Worm (Caenorhabditis elegans) whole organism, L4 larva: ENCODE measurements around the gene ndua-7.

ENCODE experiments used
- F26F4.8 ChIP-seq: fragments of 200-800 bp; sonication (Bioruptor generic); conservative IDR thresholded peaks from 2 replicates; pipeline ENCODE4 v1.3.6; 2022; ENCODE audit warnings: missing genetic modification characterization, missing compliant biosample characterization
- F49E8.2 ChIP-seq: sonication (generic microtip); optimal IDR thresholded peaks from 2 replicates; lab custom pipeline; 2016; ENCODE audit warnings: missing compliant biosample characterization, mild to moderate bottlenecking, missing genetic modification characterization, borderline replicate concordance
- Y105C5A.15 ChIP-seq: fragments of 200-800 bp; sonication (Bioruptor generic); IDR thresholded peaks from 2 replicates; pipeline ENCODE4 v1.3.6; 2022; ENCODE audit warnings: missing genetic modification characterization, missing compliant biosample characterization
- ZK337.2 ChIP-seq: fragments of 200-800 bp; sonication (Bioruptor generic); IDR thresholded peaks from 2 replicates; pipeline ENCODE4 v1.3.6; 2022; ENCODE audit warnings: missing genetic modification reagents, missing genetic modification characterization, missing compliant biosample characterization
- ZK546.5 ChIP-seq, 2 experiments: sonication (generic microtip); optimal IDR thresholded peaks; 2 replicates each; lab custom pipeline; 2017; ENCODE audit warnings: missing biosample characterization in 2 of 2, missing genetic modification characterization in 2 of 2
- attf-4 ChIP-seq: sonication (generic microtip); optimal IDR thresholded peaks from 3 replicates; lab custom pipeline; 2017; ENCODE audit warnings: missing biosample characterization, missing genetic modification characterization
- ceh-44 ChIP-seq: fragments of 200-800 bp; sonication (Bioruptor generic); IDR thresholded peaks from 2 replicates; pipeline ENCODE4 v1.3.6; 2022; ENCODE audit warnings: missing genetic modification reagents, missing genetic modification characterization, missing compliant biosample characterization
- dmd-6 ChIP-seq: fragments of 200-800 bp; sonication (Bioruptor generic); IDR thresholded peaks from 2 replicates; pipeline ENCODE4 v1.3.6; 2022; ENCODE audit warnings: missing genetic modification reagents, missing genetic modification characterization, missing compliant biosample characterization
- dmd-8 ChIP-seq: fragments of 200-800 bp; sonication (Bioruptor generic); IDR thresholded peaks from 2 replicates; pipeline ENCODE4 v1.3.6; 2022; ENCODE audit warnings: missing genetic modification characterization, missing compliant biosample characterization
- dmd-9 ChIP-seq: fragments of 200-800 bp; sonication (Bioruptor generic); IDR thresholded peaks from 2 replicates; pipeline ENCODE4 v1.3.6; 2022; ENCODE audit warnings: missing genetic modification reagents, missing genetic modification characterization, missing compliant biosample characterization
- egl-27 ChIP-seq: sonication (generic microtip); optimal IDR thresholded peaks from 3 replicates; lab custom pipeline; 2017; ENCODE audit warnings: missing biosample characterization, missing genetic modification reagents, missing genetic modification characterization
- lin-38 ChIP-seq: fragments of 200-800 bp; sonication (Bioruptor generic); IDR thresholded peaks from 2 replicates; pipeline ENCODE4 v1.3.6; 2022; ENCODE audit warnings: missing genetic modification reagents, missing genetic modification characterization, missing compliant biosample characterization
- madf-5 ChIP-seq, 2 experiments: fragments of 200-800 bp; sonication (Bioruptor generic); IDR thresholded peaks; 2 replicates each; pipeline ENCODE4 v1.3.6; 2022; ENCODE audit warnings: missing compliant biosample characterization in 2 of 2, missing genetic modification characterization in 2 of 2
- nhr-10 ChIP-seq: fragments of 150-350 bp; optimal IDR thresholded peaks from 2 replicates; lab custom pipeline; 2014; ENCODE audit warnings: missing biosample characterization, missing genetic modification characterization
- nhr-25 ChIP-seq: sonication (generic microtip); optimal IDR thresholded peaks from 2 replicates; lab custom pipeline; 2017; ENCODE audit warnings: missing genetic modification characterization, mild to moderate bottlenecking, missing compliant biosample characterization, antibody characterized with exemption, moderate library complexity, borderline replicate concordance; ENCODE audit not compliant: insufficient read depth
- nhr-28 ChIP-seq: fragments of 150-350 bp; optimal IDR thresholded peaks from 2 replicates; lab custom pipeline; 2014; ENCODE audit warnings: missing biosample characterization, missing genetic modification characterization
- nhr-42 ChIP-seq: fragments of 200-800 bp; sonication (Bioruptor generic); IDR thresholded peaks from 2 replicates; pipeline ENCODE4 v1.3.6; 2022; ENCODE audit warnings: missing genetic modification characterization, missing compliant biosample characterization
- nhr-48 ChIP-seq: sonication (generic microtip); optimal IDR thresholded peaks from 2 replicates; lab custom pipeline; 2016; ENCODE audit warnings: mild to moderate bottlenecking, missing genetic modification characterization, missing compliant biosample characterization
- nhr-76 ChIP-seq: fragments of 150-350 bp; optimal IDR thresholded peaks from 2 replicates; lab custom pipeline; 2014; ENCODE audit warnings: missing biosample characterization, missing genetic modification characterization
- nhr-77 ChIP-seq: fragments of 150-350 bp; optimal IDR thresholded peaks from 2 replicates; lab custom pipeline; 2014; ENCODE audit warnings: missing biosample characterization, missing genetic modification characterization
- pha-4 ChIP-seq, 2 experiments: fragments of 150-350 bp in 1 of 2; fragments of 200-800 bp in 1 of 2; sonication (Bioruptor generic) in 1 of 2; IDR thresholded peaks in 1 of 2; optimal IDR thresholded peaks in 1 of 2; 2 replicates each; pipeline versions ENCODE4 v1.3.6 to Lab custom; 2014 to 2022; ENCODE audit warnings: missing genetic modification characterization in 2 of 2, missing genetic modification reagents in 2 of 2, missing biosample characterization in 1 of 2, missing compliant biosample characterization in 1 of 2
- php-3 ChIP-seq: fragments of 200-800 bp; sonication (Bioruptor generic); IDR thresholded peaks from 2 replicates; pipeline ENCODE4 v1.3.6; 2022; ENCODE audit warnings: missing genetic modification reagents, missing genetic modification characterization, missing compliant biosample characterization
- pqm-1 ChIP-seq: sonication (generic microtip); optimal IDR thresholded peaks from 2 replicates; lab custom pipeline; 2017; ENCODE audit warnings: missing biosample characterization, missing genetic modification characterization
- rbr-2 ChIP-seq: sonication (generic microtip); optimal IDR thresholded peaks from 2 replicates; lab custom pipeline; 2016; ENCODE audit warnings: missing genotype, missing genetic modification characterization, missing compliant biosample characterization
- saeg-2 ChIP-seq: fragments of 200-800 bp; sonication (Bioruptor generic); IDR thresholded peaks from 2 replicates; pipeline ENCODE4 v1.3.6; 2022; ENCODE audit warnings: missing genetic modification reagents, missing genetic modification characterization, missing compliant biosample characterization
- set-16 ChIP-seq: fragments of 200-800 bp; sonication (Bioruptor generic); IDR thresholded peaks from 2 replicates; pipeline ENCODE4 v1.3.6; 2022; ENCODE audit warnings: missing genetic modification reagents, missing genetic modification characterization, missing compliant biosample characterization
- snpc-4 ChIP-seq: fragments of 150-350 bp; optimal IDR thresholded peaks from 2 replicates; lab custom pipeline; 2014; ENCODE audit warnings: missing biosample characterization, missing genetic modification characterization
- spr-1 ChIP-seq: sonication (generic microtip); optimal IDR thresholded peaks from 2 replicates; lab custom pipeline; 2016; ENCODE audit warnings: mild to moderate bottlenecking, missing genetic modification characterization, missing compliant biosample characterization
- spr-3 ChIP-seq: fragments of 200-800 bp; sonication (Bioruptor generic); optimal IDR thresholded peaks from 2 replicates; lab custom pipeline; 2018; ENCODE audit warnings: mild to moderate bottlenecking, missing genetic modification characterization, missing compliant biosample characterization
- tag-97 ChIP-seq: fragments of 200-800 bp; sonication (Bioruptor generic); IDR thresholded peaks from 2 replicates; pipeline ENCODE4 v1.3.6; 2022; ENCODE audit warnings: missing genetic modification characterization, missing compliant biosample characterization
- tra-1 ChIP-seq: fragments of 200-800 bp; sonication (Bioruptor generic); IDR thresholded peaks from 2 replicates; pipeline ENCODE4 v1.3.6; 2022; ENCODE audit warnings: missing genetic modification reagents, missing genetic modification characterization, missing compliant biosample characterization
- unc-130 ChIP-seq: sonication (generic microtip); optimal IDR thresholded peaks from 2 replicates; lab custom pipeline; 2016; ENCODE audit warnings: missing genetic modification reagents, missing genetic modification characterization, missing compliant biosample characterization
- unc-62 ChIP-seq, 3 experiments: fragments of 150-350 bp in 1 of 3; sonication (generic microtip); optimal IDR thresholded peaks in 2 of 3; peaks in 1 of 3; 1 replicate in 1 of 3; 2 replicates in 2 of 3; lab custom pipeline; 2014 to 2017; ENCODE audit warnings: missing biosample characterization in 3 of 3, missing genetic modification characterization in 3 of 3, missing genetic modification reagents in 3 of 3, missing genotype in 1 of 3
- vab-7 ChIP-seq: fragments of 200-800 bp; sonication (Bioruptor generic); IDR thresholded peaks from 2 replicates; pipeline ENCODE4 v1.3.6; 2022; ENCODE audit warnings: missing genetic modification reagents, missing genetic modification characterization, missing compliant biosample characterization

The ndua-7 gene

ce11 chrII:13521179-13521616, 26.8 kb upstream of the ndua-7 start (continued):
- TF ChIP-seq spr-1 (tag; lab: Kevin White, UChicago): peak; percentile 25
- peak; percentile 48; the same call in 1 of the 2 replicates for TF ChIP-seq pha-4 (GFP tag; IDR thresholded peaks at IDR 0.05; lab: Robert Waterston, UW)
- TF ChIP-seq pha-4 (tag; optimal IDR thresholded peaks at IDR 0.05; lab: Kevin White, UChicago): no peak
- TF ChIP-seq php-3: no peak
- TF ChIP-seq dmd-8: peak; percentile 58; the same call in 1 of the 2 replicates
- no peak for TF ChIP-seq tra-1 (GFP tag; lab: Robert Waterston, UW)
- TF ChIP-seq ceh-44 (GFP tag; lab: Robert Waterston, UW): 0 out of 2 replicates have a peak, but pooled peaks have one; percentile 56
- TF ChIP-seq nhr-25 (tag; lab: Kevin White, UChicago): no peak
- no peak for TF ChIP-seq madf-5 (GFP tag; IDR thresholded peaks at IDR 0.05; lab: Robert Waterston, UW)
- no peak for TF ChIP-seq ZK337.2
- peak; percentile 95 for TF ChIP-seq F49E8.2 (tag; lab: Kevin White, UChicago)
- no peak for TF ChIP-seq spr-3
- TF ChIP-seq unc-130 (GFP tag; lab: Kevin White, UChicago): peak; percentile 78

DNA sequence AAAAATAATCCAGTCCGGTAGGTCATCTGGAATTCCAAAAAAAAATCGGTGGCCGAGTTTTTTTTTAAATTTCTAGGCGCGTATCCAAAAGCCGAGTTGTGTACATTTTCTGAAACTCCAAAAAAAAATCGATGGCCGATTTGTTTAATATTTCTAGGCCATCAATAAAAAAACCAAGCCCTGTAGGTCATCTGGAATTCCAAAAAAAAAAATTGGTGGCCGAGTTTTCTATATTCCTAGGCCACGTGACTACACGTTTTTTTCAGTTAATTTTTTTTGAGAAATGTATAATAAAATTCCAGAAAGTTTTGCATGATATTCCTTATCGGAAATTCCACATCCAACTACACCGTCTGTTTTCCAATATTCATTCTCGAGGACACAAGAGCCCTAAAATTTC, 23.2 kb upstream of the ndua-7 start, which contains the start of gene sre-45:
Gene sre-45, plus strand, starts transcription at position 301 of the 400 bp plus-strand sequence.
- TF ChIP-seq dmd-9 (GFP tag; lab: Robert Waterston, UW) (no peak), ZK337.2 (no peak), attf-4 (no peak), ZK546.5 (tag; optimal IDR thresholded peaks at IDR 0.05; lab: Kevin White, UChicago) (no peak), tag-97 (GFP tag; lab: Robert Waterston, UW) (no peak)

- TF ChIP-seq saeg-2 (GFP tag; lab: Robert Waterston, UW) (no peak), rbr-2 (tag; lab: Kevin White, UChicago) (no peak), vab-7 (GFP tag; lab: Robert Waterston, UW) (no peak), set-16 (GFP tag; lab: Robert Waterston, UW) (peak; percentile 54), pqm-1 (no peak), snpc-4 (tag; lab: Kevin White, UChicago) (no peak), nhr-42 (GFP tag; lab: Robert Waterston, UW) (0 out of 2 replicates have a peak, but pooled peaks have one; percentile 6), nhr-10 (tag; lab: Kevin White, UChicago) (no peak), ZK546.5 (tag; optimal IDR thresholded peaks at IDR 0.05; lab: Kevin White, UChicago) (no peak), nhr-77 (tag; lab: Kevin White, UChicago) (no peak), Y105C5A.15 (no peak), nhr-76 (tag; lab: Kevin White, UChicago) (no peak), lin-38 (GFP tag; lab: Robert Waterston, UW) (no peak), nhr-48 (tag; lab: Kevin White, UChicago) (no peak), dmd-9 (GFP tag; lab: Robert Waterston, UW) (no peak), egl-27 (tag; lab: Kevin White, UChicago) (no peak), tag-97 (GFP tag; lab: Robert Waterston, UW) (no peak)
Observed at ce11 chrII:13515813-13516212, 21.4 kb upstream of the ndua-7 start.

- TF ChIP-seq dmd-6 (GFP tag; lab: Robert Waterston, UW): 0 out of 2 replicates have a peak, but pooled peaks have one; percentile 24
- peak; percentile 71 for TF ChIP-seq pqm-1
- no peak for TF ChIP-seq F26F4.8 (GFP tag; lab: Robert Waterston, UW)
- TF ChIP-seq unc-62 (GFP tag; optimal IDR thresholded peaks at IDR 0.05 in 1 of 2; lab: Kevin White, UChicago): peak in 1 of 2 experiments; percentile 77
- TF ChIP-seq unc-62 (tag; optimal IDR thresholded peaks at IDR 0.05; lab: Kevin White, UChicago): no peak
- TF ChIP-seq nhr-28 (tag; lab: Kevin White, UChicago): peak; percentile 10
Observed at ce11 chrII:13508607-13509006, 14.2 kb upstream of the ndua-7 start.
